Worm (Caenorhabditis elegans) whole organism, early embryonic: Measurements from ENCODE around the gene twk-12.

Source experiments
- B0310.2 ChIP-seq: sonication (generic microtip); optimal IDR thresholded peaks from 2 replicates; lab custom pipeline; 2016; ENCODE audit warnings: mild to moderate bottlenecking, missing genetic modification characterization, missing compliant biosample characterization
- F13C5.2 ChIP-seq: sonication (generic microtip); optimal IDR thresholded peaks from 2 replicates; lab custom pipeline; 2017; ENCODE audit warnings: mild to moderate bottlenecking, missing genetic modification characterization, inconsistent platforms, missing compliant biosample characterization
- aly-1 ChIP-seq: sonication (generic microtip); optimal IDR thresholded peaks from 2 replicates; lab custom pipeline; 2016; ENCODE audit warnings: missing genetic modification characterization, missing compliant biosample characterization
- ama-1 ChIP-seq: fragments of 150-350 bp; optimal IDR thresholded peaks from 2 replicates; lab custom pipeline; 2014
- ceh-13 ChIP-seq: fragments of 200-800 bp; sonication (Bioruptor generic); optimal IDR thresholded peaks from 2 replicates; lab custom pipeline; 2018; ENCODE audit warnings: mild to moderate bottlenecking, missing genetic modification characterization, missing compliant biosample characterization
- ceh-36 ChIP-seq: sonication (generic microtip); optimal IDR thresholded peaks from 2 replicates; lab custom pipeline; 2016; ENCODE audit warnings: missing genetic modification characterization, inconsistent platforms, missing compliant biosample characterization
- ets-7 ChIP-seq: sonication (generic microtip); optimal IDR thresholded peaks from 2 replicates; lab custom pipeline; 2016; ENCODE audit warnings: missing genotype, missing genetic modification characterization, missing compliant biosample characterization
- flt-1 ChIP-seq: fragments of 200-800 bp; sonication (Bioruptor generic); IDR thresholded peaks from 2 replicates; pipeline ENCODE4 v1.3.6; 2022; ENCODE audit warnings: missing genetic modification characterization, missing compliant biosample characterization
- hmbx-1 ChIP-seq: sonication (generic microtip); optimal IDR thresholded peaks from 2 replicates; lab custom pipeline; 2016; ENCODE audit warnings: mild to moderate bottlenecking, missing genetic modification characterization, missing compliant biosample characterization
- hmg-4 ChIP-seq: fragments of 200-800 bp; sonication (Bioruptor generic); optimal IDR thresholded peaks from 2 replicates; lab custom pipeline; 2018; ENCODE audit warnings: mild to moderate bottlenecking, missing genetic modification characterization, missing compliant biosample characterization
- hnd-1 ChIP-seq: sonication (generic microtip); optimal IDR thresholded peaks from 2 replicates; lab custom pipeline; 2016; ENCODE audit warnings: missing genetic modification characterization, missing compliant biosample characterization
- pes-1 ChIP-seq: fragments of 200-800 bp; sonication (Bioruptor generic); IDR thresholded peaks from 2 replicates; pipeline ENCODE4 v1.3.6; 2022; ENCODE audit warnings: missing genetic modification reagents, missing genetic modification characterization, missing compliant biosample characterization
- scrt-1 ChIP-seq: fragments of 200-800 bp; sonication (Bioruptor generic); IDR thresholded peaks from 2 replicates; pipeline ENCODE4 v1.3.6; 2022; ENCODE audit warnings: missing genetic modification characterization, missing compliant biosample characterization
- sea-1 ChIP-seq: fragments of 200-800 bp; sonication (Bioruptor generic); conservative IDR thresholded peaks from 2 replicates; pipeline ENCODE4 v1.3.6; 2022; ENCODE audit warnings: missing genetic modification characterization, missing compliant biosample characterization
- tbx-11 ChIP-seq: fragments of 200-800 bp; sonication (Bioruptor generic); IDR thresholded peaks from 2 replicates; pipeline ENCODE4 v1.3.6; 2022; ENCODE audit warnings: missing genetic modification characterization, missing compliant biosample characterization
- tbx-37 ChIP-seq: fragments of 200-800 bp; sonication (Bioruptor generic); conservative IDR thresholded peaks from 2 replicates; pipeline ENCODE4 v1.3.6; 2022; ENCODE audit warnings: missing genetic modification reagents, missing genetic modification characterization, missing compliant biosample characterization
- tra-4 ChIP-seq: sonication (generic microtip); optimal IDR thresholded peaks from 2 replicates; lab custom pipeline; 2017; ENCODE audit warnings: missing genetic modification characterization, missing compliant biosample characterization

Gene twk-12

DNA sequence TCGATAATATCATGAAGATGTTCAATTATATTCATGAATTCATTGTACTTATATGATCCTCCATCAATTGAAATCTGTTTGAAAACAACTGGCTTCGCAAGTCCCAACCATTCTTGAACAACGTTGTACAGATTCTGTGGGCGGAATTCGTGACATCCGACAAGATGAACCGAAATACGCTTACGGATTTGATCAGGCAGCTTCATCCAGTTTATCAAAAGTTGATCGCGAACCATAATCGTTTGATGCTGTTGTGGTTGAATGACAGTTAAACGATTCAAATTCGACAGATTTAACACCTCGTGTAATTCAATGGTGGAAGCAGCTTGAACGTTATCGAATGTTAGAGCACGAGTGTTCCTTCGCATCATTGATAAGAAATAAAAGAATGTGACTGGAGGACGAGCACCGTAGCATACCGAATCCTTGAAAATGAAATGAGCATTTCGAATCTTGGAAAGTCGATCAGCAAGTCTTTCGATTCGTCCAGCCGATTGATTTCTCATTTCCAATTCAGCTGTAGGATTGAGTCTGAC lies 46.4 kb downstream of the twk-12 start:
- TF ChIP-seq ama-1 = no peak
- no peak for TF ChIP-seq ets-7 (tag; lab: Kevin White, UChicago)
- no peak for TF ChIP-seq hmg-4 (GFP tag; lab: Kevin White, UChicago)
- TF ChIP-seq ceh-13 (GFP tag; lab: Kevin White, UChicago) = no peak
- no peak for TF ChIP-seq flt-1 (GFP tag; lab: Robert Waterston, UW)
- TF ChIP-seq ceh-36 (tag; lab: Kevin White, UChicago) = no peak
- TF ChIP-seq tra-4 = no peak
- no peak for TF ChIP-seq pes-1 (GFP tag; lab: Robert Waterston, UW)
- no peak for TF ChIP-seq sea-1 (GFP tag; lab: Robert Waterston, UW)
- TF ChIP-seq hnd-1 (tag; lab: Kevin White, UChicago) = no peak
- TF ChIP-seq F13C5.2 (tag; lab: Kevin White, UChicago) = no peak
- no peak for TF ChIP-seq hmbx-1
- TF ChIP-seq tbx-37 (GFP tag; lab: Robert Waterston, UW) = no peak

DNA sequence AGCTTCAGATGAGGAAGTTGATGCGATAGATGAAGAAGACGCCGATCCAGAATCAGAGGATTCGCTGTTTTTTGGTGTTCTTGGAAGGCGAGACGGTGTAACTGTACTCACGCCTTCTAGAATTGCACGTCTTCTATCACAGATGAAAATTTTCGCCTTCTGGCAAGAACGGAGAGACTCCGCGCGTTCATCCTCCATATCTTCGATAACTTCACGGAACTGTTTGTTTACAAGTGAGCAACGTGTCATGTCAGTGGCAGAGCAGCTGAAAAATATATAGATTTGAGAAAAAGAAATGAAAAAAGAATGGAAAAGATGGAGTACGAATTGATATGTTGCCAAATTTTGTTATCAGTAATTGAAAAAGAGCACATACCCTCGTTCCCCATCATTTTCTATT lies 47.2 kb downstream of the twk-12 start:
- no peak for TF ChIP-seq B0310.2 (tag; lab: Kevin White, UChicago)
- no peak for TF ChIP-seq hnd-1 (tag; lab: Kevin White, UChicago)
- TF ChIP-seq hmg-4 (GFP tag; lab: Kevin White, UChicago) = no peak
- TF ChIP-seq tra-4 = no peak
- TF ChIP-seq F13C5.2 (tag; lab: Kevin White, UChicago) = no peak
- TF ChIP-seq pes-1 (GFP tag; lab: Robert Waterston, UW) = no peak
- no peak for TF ChIP-seq flt-1 (GFP tag; lab: Robert Waterston, UW)
- no peak for TF ChIP-seq ceh-36 (tag; lab: Kevin White, UChicago)
- no peak for TF ChIP-seq sea-1 (GFP tag; lab: Robert Waterston, UW)
- TF ChIP-seq aly-1 (tag; lab: Kevin White, UChicago) = no peak
- TF ChIP-seq ama-1 = no peak
- TF ChIP-seq scrt-1 (GFP tag; lab: Robert Waterston, UW) = no peak

DNA sequence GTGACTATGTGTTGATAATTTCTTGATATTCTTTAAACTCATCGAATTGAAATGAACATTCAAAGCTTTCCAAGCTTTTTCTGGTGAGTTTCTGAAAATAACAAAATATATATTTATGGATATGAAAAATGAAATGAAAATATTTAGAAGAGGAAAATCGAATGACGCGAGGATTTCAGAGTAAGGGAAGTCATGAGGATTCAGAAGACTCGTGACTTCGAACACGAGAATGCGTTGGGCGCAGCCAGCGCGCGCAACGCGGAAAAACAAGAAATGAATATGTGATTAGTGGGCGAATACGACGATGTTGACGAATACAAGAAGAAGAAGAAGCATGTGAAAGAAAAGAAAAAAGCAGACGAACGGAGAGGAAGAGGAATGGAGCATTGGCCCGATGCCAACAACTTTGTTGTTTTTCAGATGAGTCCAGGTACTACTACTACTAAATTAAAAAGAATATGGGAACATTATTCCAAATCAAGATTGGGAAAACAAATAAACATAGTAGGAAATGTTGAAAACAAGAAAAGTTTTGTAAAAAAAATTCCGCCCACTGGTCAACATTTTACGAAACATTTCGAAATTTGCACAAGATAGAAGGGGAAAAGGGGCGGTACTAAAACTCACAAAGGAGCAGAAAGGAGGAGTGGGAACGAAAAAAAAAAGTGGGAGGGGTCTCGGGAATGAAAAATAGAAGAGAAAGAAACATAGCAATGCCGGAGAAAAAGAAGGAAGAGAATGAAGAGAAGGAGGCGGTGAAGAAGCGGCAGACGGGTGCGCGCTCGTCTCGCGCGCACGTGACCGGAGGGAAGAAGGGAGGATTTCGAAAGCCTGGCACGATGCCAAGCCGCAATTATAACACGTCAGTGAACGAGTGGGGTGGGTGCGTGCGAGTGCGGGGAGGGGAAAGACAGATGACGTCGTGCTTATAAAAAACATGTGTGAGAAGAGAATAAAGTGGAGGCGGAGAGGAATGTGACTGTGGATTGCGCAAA lies 48.1 kb downstream of the twk-12 start:
- peak; percentile 28 for TF ChIP-seq F13C5.2 (tag; lab: Kevin White, UChicago)
- peak; percentile 46 for TF ChIP-seq hmg-4 (GFP tag; lab: Kevin White, UChicago)
- TF ChIP-seq sea-1 (GFP tag; lab: Robert Waterston, UW) = no peak

DNA sequence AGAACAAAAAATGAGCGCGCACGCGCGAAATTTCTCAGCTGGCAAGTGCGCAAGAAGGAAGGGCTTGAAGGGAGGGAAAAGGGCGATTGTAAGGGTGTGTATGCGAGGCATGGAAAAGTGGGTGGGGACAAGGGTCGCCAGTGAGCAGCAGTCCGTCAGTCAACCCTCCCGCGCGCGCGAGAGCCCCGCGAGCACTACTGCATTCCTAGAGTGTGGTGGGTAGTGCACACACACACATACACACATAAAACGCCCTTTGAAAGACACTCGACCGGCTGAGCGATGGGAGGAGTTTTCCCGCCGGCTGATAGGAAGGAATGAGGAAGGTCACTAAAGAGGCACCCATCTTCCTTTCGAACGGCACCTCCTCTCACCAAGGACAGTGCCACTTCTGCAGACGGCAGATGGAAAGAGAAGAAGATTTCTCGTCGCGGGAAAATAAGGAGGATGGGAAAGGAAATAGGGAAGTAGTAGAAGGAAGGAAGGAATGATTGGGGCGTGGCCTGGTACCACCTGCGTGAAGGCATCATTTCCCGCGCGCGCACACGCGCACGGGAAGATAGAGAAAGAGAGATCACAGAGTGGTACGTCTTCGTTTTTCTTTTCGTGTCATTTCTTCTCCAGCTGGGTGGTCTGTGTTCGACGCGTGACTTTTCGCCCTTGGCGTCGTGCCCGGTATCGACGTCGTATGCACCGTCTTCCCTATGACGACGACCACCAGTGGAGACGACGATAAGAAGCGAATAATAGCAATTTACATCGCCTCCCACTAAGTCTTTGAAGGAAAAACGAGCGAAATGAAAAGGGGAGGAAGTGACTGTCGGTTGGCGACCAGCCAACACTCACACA lies 49.7 kb downstream of the twk-12 start:
- TF ChIP-seq F13C5.2 (tag; lab: Kevin White, UChicago) = peak; percentile 52
- no peak for TF ChIP-seq ceh-36 (tag; lab: Kevin White, UChicago)
- TF ChIP-seq tbx-37 (GFP tag; lab: Robert Waterston, UW) = no peak
- TF ChIP-seq ama-1 = no peak
- peak; percentile 53 for TF ChIP-seq aly-1 (tag; lab: Kevin White, UChicago)
- 0 out of 2 replicates have a peak, but pooled peaks have one; percentile 39 for TF ChIP-seq pes-1 (GFP tag; lab: Robert Waterston, UW)
- no peak for TF ChIP-seq ceh-13 (GFP tag; lab: Kevin White, UChicago)
- TF ChIP-seq hmbx-1 = no peak
- TF ChIP-seq scrt-1 (GFP tag; lab: Robert Waterston, UW) = no peak

DNA sequence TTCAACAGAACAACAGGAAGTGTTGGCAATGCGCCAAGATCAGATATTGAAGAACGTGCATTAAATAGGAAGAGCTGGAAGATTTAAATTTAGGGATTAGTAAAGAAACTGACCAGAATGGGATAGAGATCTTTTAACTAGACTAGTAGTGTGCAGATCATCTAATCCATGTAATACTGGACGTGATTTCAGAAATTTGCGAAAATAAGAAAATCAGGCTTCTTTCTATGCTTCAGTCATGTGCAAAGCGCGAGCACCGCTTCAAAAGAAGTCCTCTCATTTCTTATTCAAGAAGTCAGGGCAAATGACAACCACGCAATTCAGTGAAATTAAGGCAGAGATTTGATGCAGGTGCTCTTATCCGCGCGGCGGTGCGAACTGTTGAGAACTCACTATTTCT lies 50.7 kb downstream of the twk-12 start:
- no peak for TF ChIP-seq flt-1 (GFP tag; lab: Robert Waterston, UW)
- no peak for TF ChIP-seq ceh-36 (tag; lab: Kevin White, UChicago)
- no peak for TF ChIP-seq scrt-1 (GFP tag; lab: Robert Waterston, UW)
- no peak for TF ChIP-seq hnd-1 (tag; lab: Kevin White, UChicago)
- no peak for TF ChIP-seq tra-4
- no peak for TF ChIP-seq ceh-13 (GFP tag; lab: Kevin White, UChicago)
- no peak for TF ChIP-seq B0310.2 (tag; lab: Kevin White, UChicago)
- no peak for TF ChIP-seq aly-1 (tag; lab: Kevin White, UChicago)
- TF ChIP-seq tbx-11 (GFP tag; lab: Robert Waterston, UW) = no peak
- no peak for TF ChIP-seq ama-1
- no peak for TF ChIP-seq tbx-37 (GFP tag; lab: Robert Waterston, UW)
- TF ChIP-seq pes-1 (GFP tag; lab: Robert Waterston, UW) = no peak
- TF ChIP-seq F13C5.2 (tag; lab: Kevin White, UChicago) = no peak
- no peak for TF ChIP-seq ets-7 (tag; lab: Kevin White, UChicago)
- no peak for TF ChIP-seq hmg-4 (GFP tag; lab: Kevin White, UChicago)
- no peak for TF ChIP-seq hmbx-1
- TF ChIP-seq sea-1 (GFP tag; lab: Robert Waterston, UW) = no peak

DNA sequence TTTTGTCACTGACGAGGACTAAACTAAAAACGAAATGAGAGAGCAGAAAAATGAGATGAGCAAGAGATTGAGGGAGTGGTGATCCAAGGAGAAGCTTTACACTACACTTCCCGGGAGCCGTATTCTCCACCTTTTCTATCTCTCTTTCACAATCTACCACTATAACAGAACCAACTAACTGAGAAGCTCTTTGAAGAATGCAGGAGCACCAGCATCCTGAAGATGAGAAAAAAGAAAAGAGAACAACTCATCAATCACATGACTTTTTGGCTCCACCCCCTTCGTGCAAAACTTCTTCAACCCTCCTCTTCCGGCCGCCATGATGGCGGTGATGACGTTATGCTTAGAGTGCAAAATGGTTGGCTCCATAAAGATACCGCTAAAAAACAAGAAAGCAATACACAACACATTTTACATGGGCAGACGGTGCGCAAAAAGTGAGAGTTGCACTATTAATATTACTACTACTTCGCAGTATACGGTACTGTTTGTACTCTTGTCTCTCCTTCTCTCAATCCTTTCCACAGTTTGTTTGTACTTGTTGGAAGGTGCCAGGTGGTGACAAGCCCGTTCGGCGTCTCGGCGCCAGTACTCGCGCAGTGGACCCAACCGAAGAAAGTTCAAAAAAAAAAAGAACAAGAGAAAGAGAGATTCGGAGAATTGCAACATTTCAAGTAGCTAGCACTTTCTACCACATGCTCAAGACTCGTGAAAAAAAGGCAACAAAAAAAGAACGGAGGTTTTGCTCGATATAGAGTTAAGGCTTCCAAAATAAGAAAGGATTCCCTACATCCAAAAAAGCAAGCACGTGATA lies 51.8 kb downstream of the twk-12 start:
- TF ChIP-seq ceh-36 (tag; lab: Kevin White, UChicago) (no peak), tbx-37 (GFP tag; lab: Robert Waterston, UW) (no peak), B0310.2 (tag; lab: Kevin White, UChicago) (no peak), F13C5.2 (tag; lab: Kevin White, UChicago) (no peak), hnd-1 (tag; lab: Kevin White, UChicago) (no peak)
